Fruit fly (Drosophila melanogaster) whole organism, embryonic: ENCODE results near the gene BtbVII.

Experiments used
- CG15601 ChIP-seq: fragments of 200-800 bp; sonication (Bioruptor generic); optimal IDR thresholded peaks from 3 replicates; lab custom pipeline; 2019; ENCODE audit warnings: missing biosample characterization, mild to moderate bottlenecking, missing genetic modification characterization, moderate library complexity
- CG17385 ChIP-seq: fragments of 200-800 bp; sonication (Bioruptor generic); optimal IDR thresholded peaks from 3 replicates; lab custom pipeline; 2018; ENCODE audit warnings: missing biosample characterization, mild to moderate bottlenecking, missing genetic modification characterization
- CG7271 ChIP-seq: fragments of 200-800 bp; sonication (Bioruptor generic); optimal IDR thresholded peaks from 2 replicates; lab custom pipeline; 2018; ENCODE audit warnings: missing biosample characterization, mild to moderate bottlenecking, missing genetic modification characterization, moderate library complexity
- Drgx ChIP-seq: fragments of 200-800 bp; sonication (Bioruptor generic); IDR thresholded peaks from 2 replicates; pipeline ENCODE4 v1.3.6; 2022; ENCODE audit warnings: missing biosample characterization, missing genetic modification characterization
- dmrt11E ChIP-seq: fragments of 200-800 bp; sonication (Bioruptor generic); optimal IDR thresholded peaks from 3 replicates; lab custom pipeline; 2018; ENCODE audit warnings: missing biosample characterization, mild to moderate bottlenecking, missing genetic modification characterization, moderate library complexity
- zf30C ChIP-seq: fragments of 200-800 bp; sonication (Bioruptor generic); optimal IDR thresholded peaks from 3 replicates; lab custom pipeline; 2018; ENCODE audit warnings: missing biosample characterization, mild to moderate bottlenecking, missing genetic modification characterization

DNA sequence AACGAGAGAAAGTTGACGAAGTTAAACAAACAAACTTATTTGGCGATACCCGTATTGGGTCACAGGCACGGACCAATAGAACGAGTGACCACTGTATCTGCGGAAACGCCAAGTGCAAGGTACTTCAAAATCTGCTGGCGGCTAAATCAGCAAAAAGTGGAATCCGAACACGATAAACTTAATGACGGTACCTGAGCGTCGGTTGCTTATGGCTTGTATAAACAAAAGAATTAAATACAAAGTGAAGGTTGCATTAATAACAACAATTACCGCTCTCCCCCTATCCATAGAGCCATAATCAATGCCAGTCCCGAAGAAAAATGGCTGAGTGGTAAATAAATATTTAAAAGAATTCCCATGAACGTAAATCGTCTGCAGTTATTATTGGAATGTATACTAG is 23.9 kb upstream of the BtbVII start:
- no peak for TF ChIP-seq CG17385 (GFP tag; lab: Kevin White, UChicago)
- TF ChIP-seq zf30C (GFP tag; lab: Kevin White, UChicago), result no peak
- TF ChIP-seq CG7271 (tag; lab: Kevin White, UChicago), result no peak
- no peak for TF ChIP-seq Drgx (GFP tag; lab: Robert Waterston, UW)
- no peak for TF ChIP-seq dmrt11E (tag; lab: Kevin White, UChicago)
- no peak for TF ChIP-seq CG15601 (tag; lab: Kevin White, UChicago)
